Worm (Caenorhabditis elegans) whole organism, mixed stage, embryonic: Measurements from ENCODE around the gene C44B11.1.
A peak's percentile ranks its signal among the peaks of the same experiment; 100 is the strongest.

Experiments used
- cnd-1 ChIP-seq: fragments of 200-800 bp; sonication (Bioruptor generic); optimal IDR thresholded peaks from 2 replicates; lab custom pipeline; 2018; ENCODE audit warnings: mild to moderate bottlenecking, missing genetic modification characterization, missing compliant biosample characterization
- elt-1 ChIP-seq: sonication (generic microtip); optimal IDR thresholded peaks from 2 replicates; lab custom pipeline; 2017; ENCODE audit warnings: missing genetic modification characterization, mild to moderate bottlenecking, missing compliant biosample characterization, antibody characterized with exemption, moderate library complexity, borderline replicate concordance; ENCODE audit not compliant: insufficient read depth
- nhr-12 ChIP-seq: fragments of 150-350 bp; optimal IDR thresholded peaks from 2 replicates; lab custom pipeline; 2014; ENCODE audit warnings: missing biosample characterization, missing genetic modification characterization
- nhr-2 ChIP-seq: fragments of 150-350 bp; optimal IDR thresholded peaks from 2 replicates; lab custom pipeline; 2014; ENCODE audit warnings: missing biosample characterization, missing genetic modification characterization
- pha-4 ChIP-seq: fragments of 150-350 bp; optimal IDR thresholded peaks from 2 replicates; lab custom pipeline; 2018; ENCODE audit warnings: missing biosample characterization, missing genetic modification reagents, missing genetic modification characterization
- snpc-4 ChIP-seq: fragments of 150-350 bp; optimal IDR thresholded peaks from 2 replicates; lab custom pipeline; 2014; ENCODE audit warnings: missing biosample characterization, missing genetic modification characterization
- unc-62 ChIP-seq: fragments of 150-350 bp; optimal IDR thresholded peaks from 2 replicates; lab custom pipeline; 2014; ENCODE audit warnings: missing biosample characterization, missing genetic modification reagents, missing genetic modification characterization

- TF ChIP-seq cnd-1 (tag; lab: Kevin White, UChicago) = peak; percentile 69
- no peak for TF ChIP-seq snpc-4 (tag; lab: Kevin White, UChicago)
- TF ChIP-seq nhr-12 (tag; lab: Kevin White, UChicago) = peak; percentile 40
- TF ChIP-seq pha-4 (tag; lab: Kevin White, UChicago) = no peak
- TF ChIP-seq elt-1 (tag; lab: Kevin White, UChicago) = no peak
- no peak for TF ChIP-seq unc-62 (GFP tag; lab: Kevin White, UChicago)
- TF ChIP-seq nhr-2 (tag; lab: Kevin White, UChicago) = peak; percentile 42
Measured at ce11 chrIII:3174985-3175384, 19.9 kb downstream of the C44B11.1 start, which contains the start of gene R148.3.
